Worm (Caenorhabditis elegans) whole organism, L2 larva: ENCODE results near the gene F46F3.3.

Experiments
- C34F6.9 ChIP-seq: fragments of 150-350 bp; optimal IDR thresholded peaks from 2 replicates; lab custom pipeline; 2014; ENCODE audit warnings: missing biosample characterization, missing genetic modification characterization
- R02D3.7 ChIP-seq: fragments of 150-350 bp; optimal IDR thresholded peaks from 2 replicates; lab custom pipeline; 2014; ENCODE audit warnings: missing biosample characterization, missing genetic modification characterization
- Y55F3AM.14 ChIP-seq: fragments of 200-800 bp; sonication (Bioruptor generic); optimal IDR thresholded peaks from 2 replicates; lab custom pipeline; 2018; ENCODE audit warnings: mild to moderate bottlenecking, missing genetic modification characterization, missing compliant biosample characterization
- aly-2 ChIP-seq: fragments of 150-350 bp; optimal IDR thresholded peaks from 2 replicates; lab custom pipeline; 2014; ENCODE audit warnings: missing biosample characterization, missing genetic modification characterization
- blmp-1 ChIP-seq: sonication (generic microtip); optimal IDR thresholded peaks from 2 replicates; lab custom pipeline; 2017; ENCODE audit warnings: missing genetic modification characterization, mild to moderate bottlenecking, missing compliant biosample characterization, antibody characterized with exemption, moderate library complexity; ENCODE audit not compliant: insufficient read depth
- ceh-16 ChIP-seq: fragments of 150-350 bp; optimal IDR thresholded peaks from 2 replicates; lab custom pipeline; 2014; ENCODE audit warnings: missing biosample characterization, missing genetic modification characterization
- ceh-82 ChIP-seq: fragments of 150-350 bp; optimal IDR thresholded peaks from 2 replicates; lab custom pipeline; 2014; ENCODE audit warnings: missing biosample characterization, missing genetic modification characterization
- crh-2 ChIP-seq: sonication (generic microtip); optimal IDR thresholded peaks from 2 replicates; lab custom pipeline; 2017; ENCODE audit warnings: missing biosample characterization, missing genetic modification characterization
- dmd-4 ChIP-seq: sonication (generic microtip); optimal IDR thresholded peaks from 2 replicates; lab custom pipeline; 2017; ENCODE audit warnings: missing biosample characterization, missing genetic modification characterization
- egl-27 ChIP-seq: sonication (generic microtip); optimal IDR thresholded peaks from 3 replicates; lab custom pipeline; 2017; ENCODE audit warnings: missing biosample characterization, missing genetic modification reagents, missing genetic modification characterization
- elt-1 ChIP-seq: fragments of 150-350 bp; optimal IDR thresholded peaks from 2 replicates; lab custom pipeline; 2014; ENCODE audit warnings: missing biosample characterization, missing genetic modification characterization
- elt-3 ChIP-seq: sonication (generic microtip); optimal IDR thresholded peaks from 2 replicates; lab custom pipeline; 2017; ENCODE audit warnings: missing biosample characterization, missing genetic modification characterization
- fos-1 ChIP-seq: fragments of 150-350 bp; optimal IDR thresholded peaks from 2 replicates; lab custom pipeline; 2014; ENCODE audit warnings: missing biosample characterization, missing genetic modification characterization
- gmeb-1 ChIP-seq: fragments of 150-350 bp; optimal IDR thresholded peaks from 2 replicates; lab custom pipeline; 2014; ENCODE audit warnings: missing biosample characterization, missing genetic modification characterization
- lin-11 ChIP-seq: fragments of 150-350 bp; sonication (generic microtip); optimal IDR thresholded peaks from 2 replicates; lab custom pipeline; 2014; ENCODE audit warnings: missing biosample characterization, missing genetic modification characterization, inconsistent platforms, mixed read lengths
- lin-13 ChIP-seq: fragments of 150-350 bp; optimal IDR thresholded peaks from 2 replicates; lab custom pipeline; 2014; ENCODE audit warnings: missing biosample characterization, missing genetic modification reagents, missing genetic modification characterization
- lin-39 ChIP-seq: fragments of 150-350 bp; optimal IDR thresholded peaks from 2 replicates; lab custom pipeline; 2014; ENCODE audit warnings: missing biosample characterization, missing genetic modification reagents, missing genetic modification characterization
- lsy-2 ChIP-seq, 2 experiments: fragments of 150-350 bp in 1 of 2; sonication (generic microtip) in 1 of 2; optimal IDR thresholded peaks; 2 replicates each; lab custom pipeline; 2014 to 2017; ENCODE audit warnings: missing biosample characterization in 2 of 2, missing genetic modification characterization in 2 of 2
- mab-5 ChIP-seq: fragments of 150-350 bp; optimal IDR thresholded peaks from 2 replicates; lab custom pipeline; 2014; ENCODE audit warnings: missing biosample characterization, missing genetic modification characterization
- mbf-1 ChIP-seq: sonication (generic microtip); optimal IDR thresholded peaks from 2 replicates; lab custom pipeline; 2017; ENCODE audit warnings: missing biosample characterization, missing genetic modification characterization
- nhr-11 ChIP-seq: fragments of 150-350 bp; optimal IDR thresholded peaks from 2 replicates; lab custom pipeline; 2014; ENCODE audit warnings: missing biosample characterization, missing genetic modification characterization
- nhr-129 ChIP-seq: fragments of 150-350 bp; optimal IDR thresholded peaks from 2 replicates; lab custom pipeline; 2014; ENCODE audit warnings: missing biosample characterization, missing genetic modification characterization
- nhr-21 ChIP-seq: fragments of 150-350 bp; optimal IDR thresholded peaks from 2 replicates; lab custom pipeline; 2014; ENCODE audit warnings: missing biosample characterization, missing genetic modification characterization
- nhr-23 ChIP-seq: fragments of 150-350 bp; optimal IDR thresholded peaks from 2 replicates; lab custom pipeline; 2014; ENCODE audit warnings: missing biosample characterization, missing genetic modification reagents, missing genetic modification characterization
- nhr-237 ChIP-seq: fragments of 150-350 bp; optimal IDR thresholded peaks from 2 replicates; lab custom pipeline; 2014; ENCODE audit warnings: missing biosample characterization, missing genetic modification characterization
- nhr-25 ChIP-seq: fragments of 150-350 bp; sonication (generic microtip); optimal IDR thresholded peaks from 3 replicates; lab custom pipeline; 2014; ENCODE audit warnings: missing biosample characterization, missing genetic modification characterization
- nhr-6 ChIP-seq: fragments of 150-350 bp; optimal IDR thresholded peaks from 2 replicates; lab custom pipeline; 2014; ENCODE audit warnings: missing biosample characterization, missing genetic modification characterization
- nhr-77 ChIP-seq: fragments of 150-350 bp; optimal IDR thresholded peaks from 2 replicates; lab custom pipeline; 2014; ENCODE audit warnings: missing biosample characterization, missing genetic modification characterization
- peb-1 ChIP-seq: fragments of 150-350 bp; optimal IDR thresholded peaks from 2 replicates; lab custom pipeline; 2014; ENCODE audit warnings: missing biosample characterization, missing genetic modification characterization
- snpc-4 ChIP-seq: fragments of 150-350 bp; optimal IDR thresholded peaks from 2 replicates; lab custom pipeline; 2014; ENCODE audit warnings: missing biosample characterization, missing genetic modification characterization
- unc-39 ChIP-seq: fragments of 150-350 bp; optimal IDR thresholded peaks from 2 replicates; lab custom pipeline; 2014; ENCODE audit warnings: missing biosample characterization, missing genetic modification characterization
- unc-55 ChIP-seq: fragments of 150-350 bp; sonication (generic microtip); optimal IDR thresholded peaks from 3 replicates; lab custom pipeline; 2014; ENCODE audit warnings: missing biosample characterization, missing genetic modification reagents, missing genetic modification characterization
- zag-1 ChIP-seq: fragments of 150-350 bp; optimal IDR thresholded peaks from 2 replicates; lab custom pipeline; 2014; ENCODE audit warnings: missing biosample characterization, missing genetic modification characterization
- ztf-11 ChIP-seq: sonication (generic microtip); optimal IDR thresholded peaks from 2 replicates; lab custom pipeline; 2017; ENCODE audit warnings: missing biosample characterization, missing genetic modification characterization
- ztf-4 ChIP-seq: fragments of 150-350 bp; optimal IDR thresholded peaks from 2 replicates; lab custom pipeline; 2014; ENCODE audit warnings: missing biosample characterization, missing genetic modification characterization

F46F3.3 gene

DNA sequence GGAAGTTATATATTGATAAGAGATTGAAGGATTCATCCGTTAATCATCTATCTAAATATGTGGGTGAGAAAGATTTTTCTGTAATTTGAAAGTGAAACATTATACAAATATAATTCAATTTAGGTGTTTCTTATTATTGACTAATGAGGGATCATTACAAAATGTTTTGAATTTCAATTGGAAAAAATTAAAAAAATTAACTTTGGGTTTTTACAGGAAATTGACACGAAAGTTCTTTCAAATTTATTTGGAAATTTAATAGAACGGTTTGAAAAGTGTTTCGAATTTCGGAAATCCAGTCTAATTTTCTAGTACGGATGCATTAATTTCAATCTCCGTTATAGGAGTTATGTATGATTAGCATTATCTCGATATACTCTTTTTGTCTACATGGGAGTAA is 14.2 kb upstream of the F46F3.3 start:
- TF ChIP-seq nhr-11 (tag; lab: Kevin White, UChicago) = no peak
- no peak for TF ChIP-seq ztf-4 (tag; lab: Kevin White, UChicago)
- no peak for TF ChIP-seq gmeb-1 (tag; lab: Kevin White, UChicago)
- TF ChIP-seq crh-2 (tag; lab: Kevin White, UChicago) = no peak
- TF ChIP-seq Y55F3AM.14 (GFP tag; lab: Kevin White, UChicago) = no peak
- no peak for TF ChIP-seq nhr-237 (tag; lab: Kevin White, UChicago)
- TF ChIP-seq zag-1 = no peak
- TF ChIP-seq ceh-16 = no peak
- TF ChIP-seq nhr-23 (tag; lab: Kevin White, UChicago) = no peak
- TF ChIP-seq nhr-6 (tag; lab: Kevin White, UChicago) = no peak
- no peak for TF ChIP-seq elt-1 (tag; lab: Kevin White, UChicago)
- TF ChIP-seq nhr-25 (tag; lab: Kevin White, UChicago) = no peak
- no peak for TF ChIP-seq R02D3.7 (tag; lab: Kevin White, UChicago)
- TF ChIP-seq blmp-1 (tag; lab: Kevin White, UChicago) = no peak
- TF ChIP-seq ceh-82 (tag; lab: Kevin White, UChicago) = no peak

DNA sequence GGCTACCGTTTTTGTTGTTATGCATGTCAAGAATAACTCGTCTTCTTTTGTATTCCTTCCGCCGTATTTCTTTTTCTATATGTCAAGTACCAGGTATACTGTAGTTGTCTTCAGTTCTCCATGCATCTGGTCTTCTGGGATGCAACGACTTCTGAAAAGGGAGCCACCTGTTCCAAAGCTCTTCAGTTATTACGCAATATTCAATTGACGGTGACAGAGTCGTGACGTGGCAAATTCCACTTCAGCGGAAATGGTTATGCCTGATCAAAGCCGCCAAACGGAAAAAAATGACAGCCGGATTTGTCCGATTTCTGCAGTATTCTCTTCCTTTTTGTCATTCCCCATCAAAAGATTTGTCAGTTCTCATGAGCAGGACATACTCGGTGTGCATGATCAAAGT is 10.8 kb upstream of the F46F3.3 start:
- TF ChIP-seq mab-5 = no peak
- no peak for TF ChIP-seq nhr-23 (tag; lab: Kevin White, UChicago)
- no peak for TF ChIP-seq mbf-1 (tag; lab: Kevin White, UChicago)
- TF ChIP-seq Y55F3AM.14 (GFP tag; lab: Kevin White, UChicago) = no peak
- no peak for TF ChIP-seq lin-11 (tag; lab: Kevin White, UChicago)
- no peak for TF ChIP-seq blmp-1 (tag; lab: Kevin White, UChicago)
- no peak for TF ChIP-seq elt-1 (tag; lab: Kevin White, UChicago)
- no peak for TF ChIP-seq aly-2 (tag; lab: Kevin White, UChicago)
- TF ChIP-seq lsy-2 (tag; optimal IDR thresholded peaks at IDR 0.05; lab: Kevin White, UChicago) = no peak
- TF ChIP-seq unc-55 = no peak
- TF ChIP-seq ztf-11 (tag; lab: Kevin White, UChicago) = no peak
- TF ChIP-seq ceh-16 = no peak
- TF ChIP-seq snpc-4 = no peak
- no peak for TF ChIP-seq nhr-21 (tag; lab: Kevin White, UChicago)

DNA sequence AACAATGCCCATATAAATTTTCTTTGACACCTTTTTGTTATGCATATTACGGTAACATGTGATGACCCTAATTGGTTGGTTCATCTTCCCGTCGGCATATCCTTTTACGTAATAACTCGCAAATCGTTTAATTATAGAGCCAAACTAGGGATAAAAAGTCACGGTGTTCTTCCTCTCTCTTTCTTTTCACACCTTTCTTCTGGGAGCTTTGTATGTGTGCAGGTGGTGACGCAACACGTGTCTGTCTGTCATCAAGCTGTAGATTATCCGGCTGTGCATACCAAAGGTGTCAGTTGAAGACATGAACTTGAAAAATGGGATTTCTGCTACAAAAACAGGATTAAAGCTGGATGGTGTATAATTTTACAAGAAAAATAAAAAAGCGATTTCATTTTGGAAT is 6.7 kb upstream of the F46F3.3 start:
- no peak for TF ChIP-seq nhr-129

DNA sequence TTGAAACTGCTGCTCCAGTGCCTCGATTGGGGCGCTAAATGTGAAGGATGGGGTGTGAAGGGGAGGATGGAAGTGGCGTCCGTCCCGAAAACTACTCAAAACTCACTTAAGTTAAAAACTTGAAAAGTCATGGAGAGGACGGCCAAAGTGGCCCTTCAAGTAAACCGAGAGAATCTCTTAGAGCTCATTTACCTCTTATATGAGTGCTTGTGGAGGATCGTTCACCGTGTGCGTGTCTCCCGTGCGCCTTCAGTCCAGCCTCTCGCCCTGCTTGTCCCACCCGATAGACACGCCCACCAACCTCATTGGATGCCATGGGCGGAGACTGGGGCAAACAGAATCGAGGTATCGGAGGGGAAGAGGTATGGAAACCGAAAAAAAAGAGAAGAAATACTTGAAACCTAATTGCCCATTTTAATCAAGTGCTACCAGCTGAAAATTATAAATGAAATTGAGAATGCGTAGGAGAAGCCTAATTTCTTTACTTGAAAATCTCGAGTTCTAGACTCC is 2.3 kb upstream of the F46F3.3 start, which contains the start of gene ceh-27:
Gene ceh-27 (minus strand): TSS at position 228 of the 510 bp plus-strand sequence.
- no peak for TF ChIP-seq lin-39 (tag; lab: Kevin White, UChicago)
- no peak for TF ChIP-seq lin-13 (GFP tag; lab: Kevin White, UChicago)
- TF ChIP-seq egl-27 (tag; lab: Kevin White, UChicago) = no peak
- no peak for TF ChIP-seq lsy-2 (tag; optimal IDR thresholded peaks at IDR 0.05; lab: Kevin White, UChicago)
- TF ChIP-seq R02D3.7 (tag; lab: Kevin White, UChicago) = no peak
- no peak for TF ChIP-seq peb-1
- no peak for TF ChIP-seq ztf-4 (tag; lab: Kevin White, UChicago)
- TF ChIP-seq mbf-1 (tag; lab: Kevin White, UChicago) = no peak
- no peak for TF ChIP-seq nhr-77
- TF ChIP-seq fos-1 (tag; lab: Kevin White, UChicago) = no peak
- TF ChIP-seq elt-3 (tag; lab: Kevin White, UChicago) = no peak
- TF ChIP-seq nhr-21 (tag; lab: Kevin White, UChicago) = no peak
- TF ChIP-seq dmd-4 = no peak
- no peak for TF ChIP-seq unc-55
- TF ChIP-seq, all 48 proteins: peak for 0

DNA sequence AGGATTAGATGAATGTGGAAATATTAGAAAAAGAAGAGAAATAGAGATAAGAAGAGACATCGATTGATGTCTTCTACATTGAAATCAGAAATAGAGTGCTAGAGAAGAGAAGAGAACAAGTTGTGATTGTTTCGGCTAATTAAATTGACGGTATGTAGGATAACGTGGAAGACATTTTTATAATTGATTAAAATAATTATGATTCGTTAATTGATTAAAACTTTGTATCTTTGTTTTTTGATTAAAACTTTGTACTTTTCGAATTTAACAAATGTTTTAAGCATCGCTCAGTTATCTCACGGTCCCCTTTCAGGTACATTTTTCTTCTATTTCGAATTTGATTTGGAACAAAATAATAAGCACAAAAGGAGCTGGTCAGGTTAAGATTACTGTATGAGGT is 5.2 kb downstream of the F46F3.3 start, which contains the start of gene lgc-44:
Gene lgc-44 (minus strand): TSS at position 101 of the 400 bp plus-strand sequence.
- no peak for TF ChIP-seq C34F6.9 (tag; lab: Kevin White, UChicago)
- no peak for TF ChIP-seq mbf-1 (tag; lab: Kevin White, UChicago)
- TF ChIP-seq nhr-23 (tag; lab: Kevin White, UChicago) = no peak
- TF ChIP-seq ceh-82 (tag; lab: Kevin White, UChicago) = no peak
- no peak for TF ChIP-seq blmp-1 (tag; lab: Kevin White, UChicago)
- no peak for TF ChIP-seq unc-39 (tag; lab: Kevin White, UChicago)
- TF ChIP-seq nhr-25 (tag; lab: Kevin White, UChicago) = no peak
